Worm (Caenorhabditis elegans) whole organism, late embryonic: ENCODE data around the gene F49C12.4.

ENCODE experiments used
- F13H6.1 ChIP-seq: sonication (generic microtip); optimal IDR thresholded peaks from 2 replicates; lab custom pipeline; 2016; ENCODE audit warnings: missing genetic modification characterization, missing compliant biosample characterization
- ahr-1 ChIP-seq: sonication (generic microtip); optimal IDR thresholded peaks from 2 replicates; lab custom pipeline; 2016; ENCODE audit warnings: missing genetic modification characterization, missing compliant biosample characterization
- ama-1 ChIP-seq: fragments of 150-350 bp; optimal IDR thresholded peaks from 2 replicates; lab custom pipeline; 2014
- nhr-11 ChIP-seq: fragments of 150-350 bp; optimal IDR thresholded peaks from 2 replicates; lab custom pipeline; 2014; ENCODE audit warnings: missing biosample characterization, missing genetic modification characterization
- pqm-1 ChIP-seq: sonication (generic microtip); optimal IDR thresholded peaks from 2 replicates; lab custom pipeline; 2016; ENCODE audit warnings: missing genetic modification characterization, missing compliant biosample characterization
- unc-86 ChIP-seq: sonication (generic microtip); optimal IDR thresholded peaks from 2 replicates; lab custom pipeline; 2016; ENCODE audit warnings: missing genetic modification characterization, missing compliant biosample characterization

DNA sequence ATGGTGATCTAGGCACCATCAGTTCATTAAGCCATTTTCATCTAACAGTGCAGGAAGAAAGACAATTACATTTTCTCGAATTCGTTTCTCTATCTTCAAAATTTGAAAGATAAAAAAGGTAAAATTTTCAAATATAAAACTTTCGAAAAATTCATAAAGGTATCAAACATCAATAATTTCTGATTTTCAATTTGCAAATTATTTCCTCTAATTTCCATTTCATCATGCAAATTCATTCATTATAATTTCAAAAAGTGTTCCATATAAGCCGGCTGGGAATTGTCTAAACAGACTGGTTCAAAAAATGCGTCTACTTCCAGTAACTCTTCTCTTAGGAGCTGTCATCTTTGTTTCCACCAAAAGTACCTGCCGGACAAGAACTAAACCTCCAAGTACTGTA, 23.8 kb upstream of the F49C12.4 start, which contains the start of gene clec-183:
- no peak for TF ChIP-seq F13H6.1 (tag; lab: Kevin White, UChicago)
- no peak for TF ChIP-seq ahr-1 (tag; lab: Kevin White, UChicago)
- TF ChIP-seq nhr-11 (tag; lab: Kevin White, UChicago): no peak
- no peak for TF ChIP-seq pqm-1 (tag; lab: Kevin White, UChicago)
- TF ChIP-seq ama-1 (lab: Kevin White, UChicago): no peak
- TF ChIP-seq unc-86 (tag; lab: Kevin White, UChicago): no peak
